Fruit fly (Drosophila melanogaster) whole organism, pupa: ENCODE data around the gene CG9784.

Experiments used
- CG13204 ChIP-seq: fragments of 200-800 bp; sonication (Bioruptor generic); optimal IDR thresholded peaks from 2 replicates; lab custom pipeline; 2018; ENCODE audit warnings: missing biosample characterization, mild to moderate bottlenecking, missing genetic modification characterization, moderate library complexity
- CG17806 ChIP-seq: fragments of 200-800 bp; sonication (Bioruptor generic); optimal IDR thresholded peaks from 2 replicates; lab custom pipeline; 2018; ENCODE audit warnings: missing biosample characterization, mild to moderate bottlenecking, missing genetic modification characterization, moderate library complexity
- CG34367 ChIP-seq: fragments of 200-800 bp; sonication (Bioruptor generic); optimal IDR thresholded peaks from 2 replicates; lab custom pipeline; 2018; ENCODE audit warnings: missing biosample characterization, mild to moderate bottlenecking, missing genetic modification characterization
- CG4496 ChIP-seq: fragments of 200-800 bp; sonication (Bioruptor generic); IDR thresholded peaks from 3 replicates; pipeline ENCODE4 v1.3.6; 2022; ENCODE audit warnings: missing biosample characterization, missing genetic modification characterization
- CG8159 ChIP-seq: fragments of 200-800 bp; sonication (Bioruptor generic); optimal IDR thresholded peaks from 3 replicates; lab custom pipeline; 2018; ENCODE audit warnings: missing biosample characterization, mild to moderate bottlenecking, missing genetic modification characterization, moderate library complexity
- D1 ChIP-seq: fragments of 200-800 bp; sonication (Bioruptor generic); optimal IDR thresholded peaks from 2 replicates; lab custom pipeline; 2018; ENCODE audit warnings: missing biosample characterization, mild to moderate bottlenecking, missing genetic modification characterization, moderate library complexity
- Pif1A ChIP-seq: fragments of 200-800 bp; sonication (Bioruptor generic); optimal IDR thresholded peaks from 3 replicates; lab custom pipeline; 2016; ENCODE audit warnings: missing biosample characterization, missing genetic modification characterization
- Pif1B ChIP-seq: fragments of 200-800 bp; sonication (Bioruptor generic); optimal IDR thresholded peaks from 3 replicates; lab custom pipeline; 2016; ENCODE audit warnings: missing biosample characterization, missing genetic modification characterization
- Snoo ChIP-seq: fragments of 200-800 bp; sonication (Bioruptor generic); optimal IDR thresholded peaks from 3 replicates; lab custom pipeline; 2017; ENCODE audit warnings: missing biosample characterization, mild to moderate bottlenecking, missing genetic modification characterization, inconsistent platforms
- rn ChIP-seq: fragments of 200-800 bp; sonication (Bioruptor generic); IDR thresholded peaks from 2 replicates; pipeline ENCODE4 v1.3.6; 2022; ENCODE audit warnings: missing biosample characterization, missing genetic modification characterization

dm6 chrX:16575097-16575496 lies 23.9 kb downstream of the CG9784 start:
- no peak for TF ChIP-seq CG4496
- no peak for TF ChIP-seq Pif1B (GFP tag; lab: Kevin White, UChicago)
- TF ChIP-seq Snoo (tag; lab: Kevin White, UChicago): no peak
- TF ChIP-seq CG17806 (tag; lab: Kevin White, UChicago): no peak
- no peak for TF ChIP-seq CG8159
- no peak for TF ChIP-seq rn (GFP tag; lab: Robert Waterston, UW)
- TF ChIP-seq CG34367 (tag; lab: Kevin White, UChicago): no peak
- no peak for TF ChIP-seq Pif1A
- no peak for TF ChIP-seq CG13204
- TF ChIP-seq D1 (tag; lab: Kevin White, UChicago): no peak
